Fruit fly (Drosophila melanogaster) whole organism, embryonic: ENCODE results near the gene CG5853.
A peak's percentile ranks its signal among the peaks of the same experiment; 100 is the strongest.

ENCODE experiments used
- Aef1 ChIP-seq: fragments of 200-800 bp; sonication (Bioruptor generic); IDR thresholded peaks from 3 replicates; pipeline ENCODE4 v1.3.6; 2022; ENCODE audit warnings: missing biosample characterization, missing genetic modification characterization
- B-H2 ChIP-seq: fragments of 200-800 bp; sonication (Bioruptor generic); optimal IDR thresholded peaks from 2 replicates; lab custom pipeline; 2018; ENCODE audit warnings: missing biosample characterization, mild to moderate bottlenecking, missing genetic modification characterization
- Bgb ChIP-seq: fragments of 200-800 bp; sonication (Bioruptor generic); IDR thresholded peaks from 2 replicates; pipeline ENCODE4 v1.3.6; 2022; ENCODE audit warnings: missing biosample characterization, missing genetic modification characterization; ENCODE audit not compliant: partially characterized antibody
- CG10147 ChIP-seq: fragments of 200-800 bp; sonication (Bioruptor generic); optimal IDR thresholded peaks from 2 replicates; lab custom pipeline; 2019; ENCODE audit warnings: missing biosample characterization, mild to moderate bottlenecking, missing genetic modification characterization, moderate library complexity
- CG10565 ChIP-seq: fragments of 200-800 bp; sonication (Bioruptor generic); optimal IDR thresholded peaks from 3 replicates; lab custom pipeline; 2016; ENCODE audit warnings: missing biosample characterization, mild to moderate bottlenecking, missing genetic modification characterization
- CG10959 ChIP-seq: fragments of 200-800 bp; sonication (Bioruptor generic); IDR thresholded peaks from 2 replicates; pipeline ENCODE4 v1.3.6; 2022; ENCODE audit warnings: missing biosample characterization, missing genetic modification characterization
- CG12155 ChIP-seq: fragments of 200-800 bp; sonication (Bioruptor generic); optimal IDR thresholded peaks from 3 replicates; lab custom pipeline; 2016; ENCODE audit warnings: missing biosample characterization, missing genetic modification characterization
- CG1603 ChIP-seq: fragments of 200-800 bp; sonication (Bioruptor generic); optimal IDR thresholded peaks from 2 replicates; lab custom pipeline; 2019; ENCODE audit warnings: missing biosample characterization, mild to moderate bottlenecking, missing genetic modification characterization, moderate library complexity
- CG17361 ChIP-seq: fragments of 200-800 bp; sonication (Bioruptor generic); IDR thresholded peaks from 3 replicates; pipeline ENCODE4 v1.3.6; 2022; ENCODE audit warnings: missing biosample characterization, missing genetic modification characterization
- CG33557 ChIP-seq: fragments of 200-800 bp; sonication (Bioruptor generic); optimal IDR thresholded peaks from 2 replicates; lab custom pipeline; 2019; ENCODE audit warnings: missing biosample characterization, mild to moderate bottlenecking, missing genetic modification characterization, moderate library complexity
- CG3726 ChIP-seq: fragments of 200-800 bp; sonication (Bioruptor generic); IDR thresholded peaks from 3 replicates; pipeline ENCODE4, ENCODE4 v1.3.6; 2022; ENCODE audit warnings: missing biosample characterization, missing genetic modification characterization
- CG4404 ChIP-seq: fragments of 200-800 bp; sonication (Bioruptor generic); IDR thresholded peaks from 2 replicates; pipeline ENCODE4 v1.3.6; 2022; ENCODE audit warnings: missing biosample characterization, missing genetic modification characterization
- CG6813 ChIP-seq: fragments of 200-800 bp; sonication (Bioruptor generic); optimal IDR thresholded peaks from 2 replicates; lab custom pipeline; 2017; ENCODE audit warnings: missing biosample characterization, missing genetic modification characterization, mild to moderate bottlenecking, moderate library complexity, missing genetic modification reagents
- CG7357 ChIP-seq: fragments of 200-800 bp; sonication (Bioruptor generic); IDR thresholded peaks from 3 replicates; pipeline ENCODE4 v1.3.6; 2022; ENCODE audit warnings: missing biosample characterization, missing genetic modification characterization
- CG7786 ChIP-seq: fragments of 200-800 bp; sonication (Bioruptor generic); optimal IDR thresholded peaks from 2 replicates; lab custom pipeline; 2016; ENCODE audit warnings: missing biosample characterization, missing genetic modification characterization
- CG8388 ChIP-seq: fragments of 200-800 bp; sonication (Bioruptor generic); optimal IDR thresholded peaks from 2 replicates; lab custom pipeline; 2019; ENCODE audit warnings: missing biosample characterization, mild to moderate bottlenecking, missing genetic modification characterization, moderate library complexity
- CG8478 ChIP-seq: fragments of >200 bp; optimal IDR thresholded peaks from 2 replicates; lab custom pipeline; 2018
- CG8924 ChIP-seq: fragments of 200-800 bp; optimal IDR thresholded peaks from 3 replicates; lab custom pipeline; 2019; ENCODE audit warnings: missing biosample characterization, mild to moderate bottlenecking, missing genetic modification characterization, moderate library complexity
- CG9215 ChIP-seq: fragments of 200-800 bp; sonication (Bioruptor generic); IDR thresholded peaks from 2 replicates; pipeline ENCODE4 v1.3.6; 2022; ENCODE audit warnings: missing biosample characterization, missing genetic modification characterization
- CG9876 ChIP-seq: fragments of 200-800 bp; sonication (Bioruptor generic); optimal IDR thresholded peaks from 2 replicates; lab custom pipeline; 2016; ENCODE audit warnings: missing biosample characterization, missing genetic modification characterization
- CkIIα-i1 ChIP-seq: fragments of 200-800 bp; sonication (Bioruptor generic); IDR thresholded peaks from 2 replicates; pipeline ENCODE4 v1.3.6; 2022; ENCODE audit warnings: missing biosample characterization, missing genetic modification characterization
- Drgx ChIP-seq: fragments of 200-800 bp; sonication (Bioruptor generic); IDR thresholded peaks from 2 replicates; pipeline ENCODE4 v1.3.6; 2022; ENCODE audit warnings: missing biosample characterization, missing genetic modification characterization
- Gsc ChIP-seq: fragments of 200-800 bp; sonication (Bioruptor generic); IDR thresholded peaks from 2 replicates; pipeline ENCODE4 v1.3.6; 2022; ENCODE audit warnings: missing biosample characterization, missing genetic modification characterization
- HLH54F ChIP-seq: fragments of 200-800 bp; sonication (Bioruptor generic); optimal IDR thresholded peaks from 3 replicates; lab custom pipeline; 2016; ENCODE audit warnings: missing biosample characterization, missing genetic modification characterization
- Lhr ChIP-seq: fragments of 200-800 bp; sonication (Bioruptor generic); optimal IDR thresholded peaks from 3 replicates; lab custom pipeline; 2017; ENCODE audit warnings: mild to moderate bottlenecking, missing biosample characterization, missing genetic modification reagents, missing genetic modification characterization
- NFAT ChIP-seq: fragments of 200-800 bp; sonication (Bioruptor generic); IDR thresholded peaks from 2 replicates; pipeline ENCODE4 v1.3.6; 2022; ENCODE audit warnings: missing biosample characterization, missing genetic modification characterization
- Oli ChIP-seq: fragments of 200-800 bp; sonication (Bioruptor generic); optimal IDR thresholded peaks from 2 replicates; lab custom pipeline; 2018; ENCODE audit warnings: missing biosample characterization, mild to moderate bottlenecking, missing genetic modification characterization, moderate library complexity
- Spps ChIP-seq: fragments of 200-800 bp; sonication (Bioruptor generic); optimal IDR thresholded peaks from 2 replicates; lab custom pipeline; 2018; ENCODE audit warnings: missing biosample characterization, mild to moderate bottlenecking, missing genetic modification characterization
- Stat92E ChIP-seq, 3 experiments: fragments of >200 bp in 2 of 3; fragments of 200-800 bp in 1 of 3; sonication (Bioruptor generic) in 1 of 3; optimal IDR thresholded peaks; 2 replicates each; lab custom pipeline; 2017 to 2019; ENCODE audit warnings: missing biosample characterization in 3 of 3, missing genetic modification characterization in 3 of 3, mild to moderate bottlenecking in 1 of 3, moderate library complexity in 1 of 3
- ab ChIP-seq: fragments of 200-800 bp; sonication (Bioruptor generic); optimal IDR thresholded peaks from 2 replicates; lab custom pipeline; 2016; ENCODE audit warnings: missing biosample characterization, missing genetic modification characterization
- ac ChIP-seq: fragments of 200-800 bp; sonication (Bioruptor generic); optimal IDR thresholded peaks from 3 replicates; lab custom pipeline; 2017; ENCODE audit warnings: missing biosample characterization, mild to moderate bottlenecking, missing genetic modification characterization
- ase ChIP-seq: fragments of 200-800 bp; sonication (Bioruptor generic); IDR thresholded peaks from 3 replicates; pipeline ENCODE4 v1.3.6; 2022; ENCODE audit warnings: missing biosample characterization, missing genetic modification characterization
- bab2 ChIP-seq: fragments of 200-800 bp; sonication (Bioruptor generic); optimal IDR thresholded peaks from 2 replicates; lab custom pipeline; 2016; ENCODE audit warnings: missing biosample characterization, missing genetic modification characterization
- bsh ChIP-seq, 2 experiments: fragments of 200-800 bp; sonication (Bioruptor generic); optimal IDR thresholded peaks; 2 replicates each; lab custom pipeline; 2017 to 2018; ENCODE audit warnings: mild to moderate bottlenecking in 2 of 2, missing biosample characterization in 2 of 2, missing genetic modification characterization in 2 of 2, moderate library complexity in 1 of 2
- cad ChIP-seq: fragments of >200 bp; optimal IDR thresholded peaks from 2 replicates; lab custom pipeline; 2017; ENCODE audit warnings: missing biosample characterization, missing genetic modification characterization
- danr ChIP-seq: fragments of 200-800 bp; sonication (Bioruptor generic); IDR thresholded peaks from 2 replicates; pipeline ENCODE4 v1.3.6; 2022; ENCODE audit warnings: missing biosample characterization, missing genetic modification characterization
- esg ChIP-seq: fragments of 200-800 bp; sonication (Bioruptor generic); conservative IDR thresholded peaks from 2 replicates; pipeline ENCODE4 v1.3.6; 2022; ENCODE audit warnings: missing biosample characterization, missing genetic modification characterization
- fd102C ChIP-seq: fragments of 200-800 bp; sonication (Bioruptor generic); optimal IDR thresholded peaks from 2 replicates; lab custom pipeline; 2018; ENCODE audit warnings: missing biosample characterization, mild to moderate bottlenecking, missing genetic modification characterization, moderate library complexity
- fu2 ChIP-seq: fragments of 200-800 bp; sonication (Bioruptor generic); optimal IDR thresholded peaks from 2 replicates; lab custom pipeline; 2016; ENCODE audit warnings: missing biosample characterization, missing genetic modification characterization
- gce ChIP-seq: fragments of 200-800 bp; sonication (Bioruptor generic); IDR thresholded peaks from 3 replicates; pipeline ENCODE4 v1.3.6; 2022; ENCODE audit warnings: missing biosample characterization, missing genetic modification characterization
- jigr1 ChIP-seq: fragments of 200-800 bp; sonication (Bioruptor generic); IDR thresholded peaks from 3 replicates; pipeline ENCODE4 v1.3.6; 2022; ENCODE audit warnings: missing biosample characterization, missing genetic modification characterization
- mam ChIP-seq: fragments of 200-800 bp; sonication (Bioruptor generic); optimal IDR thresholded peaks from 3 replicates; lab custom pipeline; 2016; ENCODE audit warnings: missing biosample characterization, missing genetic modification characterization
- schlank ChIP-seq: fragments of 200-800 bp; sonication (Bioruptor generic); optimal IDR thresholded peaks from 2 replicates; lab custom pipeline; 2018; ENCODE audit warnings: missing biosample characterization, mild to moderate bottlenecking, missing genetic modification characterization
- sna ChIP-seq: fragments of 200-800 bp; sonication (Bioruptor generic); IDR thresholded peaks from 2 replicates; pipeline ENCODE4 v1.3.6; 2022; ENCODE audit warnings: missing biosample characterization, missing genetic modification characterization; ENCODE audit not compliant: partially characterized antibody
- sqz ChIP-seq: fragments of 200-800 bp; sonication (Bioruptor generic); optimal IDR thresholded peaks from 3 replicates; lab custom pipeline; 2018; ENCODE audit warnings: missing biosample characterization, mild to moderate bottlenecking, missing genetic modification characterization
- stc ChIP-seq: fragments of 200-800 bp; sonication (Bioruptor generic); IDR thresholded peaks from 2 replicates; pipeline ENCODE4 v1.3.6; 2022; ENCODE audit warnings: missing biosample characterization, missing genetic modification characterization
- tgo ChIP-seq: fragments of 200-800 bp; sonication (Bioruptor generic); IDR thresholded peaks from 3 replicates; pipeline ENCODE4 v1.3.6; 2022; ENCODE audit warnings: missing biosample characterization, missing genetic modification characterization
- tin ChIP-seq: fragments of 200-800 bp; sonication (Bioruptor generic); optimal IDR thresholded peaks from 3 replicates; lab custom pipeline; 2016; ENCODE audit warnings: missing biosample characterization, missing genetic modification characterization
- wek ChIP-seq: fragments of 200-800 bp; sonication (Bioruptor generic); optimal IDR thresholded peaks from 3 replicates; lab custom pipeline; 2018; ENCODE audit warnings: missing biosample characterization, mild to moderate bottlenecking, missing genetic modification characterization, moderate library complexity
- z ChIP-seq: fragments of 200-800 bp; sonication (Bioruptor generic); IDR thresholded peaks from 3 replicates; pipeline ENCODE4 v1.3.6; 2022; ENCODE audit warnings: missing biosample characterization, missing genetic modification characterization

The CG5853 gene

dm6 chr2L:9984078-9984772 lies 36.8 kb upstream of the CG5853 start, which contains the start of gene bib (continued):
- peak; percentile 37 for TF ChIP-seq CG1603
- peak; percentile 85 for TF ChIP-seq CG4404 (GFP tag; lab: Robert Waterston, UW)
- no peak for TF ChIP-seq CG3726 (GFP tag; lab: Robert Waterston, UW)
- TF ChIP-seq CG10147 (GFP tag; lab: Kevin White, UChicago): peak; percentile 74
- TF ChIP-seq B-H2 (GFP tag; lab: Kevin White, UChicago): no peak
- TF ChIP-seq CG8388 (GFP tag; lab: Kevin White, UChicago): peak; percentile 87
- peak; percentile 4 for TF ChIP-seq CG7786
- TF ChIP-seq CkIIα-i1: no peak
- peak in 1 of 3 experiments; percentile 80 for TF ChIP-seq Stat92E (GFP tag; optimal IDR thresholded peaks at IDR 0.05; lab: Kevin White, UChicago)
- peak; percentile 44 for TF ChIP-seq Aef1
- no peak for TF ChIP-seq Bgb (GFP tag; lab: Robert Waterston, UW)
- peak; percentile 57 for TF ChIP-seq CG9215 (GFP tag; lab: Robert Waterston, UW)
- TF ChIP-seq CG9876 (GFP tag; lab: Kevin White, UChicago): no peak
- peak; percentile 38; the same call in 1 of the 3 replicates for TF ChIP-seq CG7357
- peak; percentile 85 for TF ChIP-seq tin
- peak; percentile 56; the same call in 1 of the 2 replicates for TF ChIP-seq danr (GFP tag; lab: Robert Waterston, UW)
- TF ChIP-seq sna (GFP tag; lab: Robert Waterston, UW): no peak
- TF ChIP-seq Gsc (GFP tag; lab: Robert Waterston, UW): no peak
- peak; percentile 36; the same call in 1 of the 3 replicates for TF ChIP-seq z (GFP tag; lab: Robert Waterston, UW)
- TF ChIP-seq bsh (GFP tag; optimal IDR thresholded peaks at IDR 0.05; lab: Kevin White, UChicago): peak; percentile 70 to 89
- no peak for TF ChIP-seq cad (GFP tag; lab: Kevin White, UChicago)
- TF ChIP-seq CG12155 (GFP tag; lab: Kevin White, UChicago): peak; percentile 73
- TF ChIP-seq CG8924 (tag; lab: Kevin White, UChicago): peak; percentile 94
- peak; percentile 81 for TF ChIP-seq ac (GFP tag; lab: Kevin White, UChicago)
- peak; percentile 87 for TF ChIP-seq CG6813 (GFP tag; lab: Kevin White, UChicago)
- 0 out of 3 replicates have a peak, but pooled peaks have one; percentile 15 for TF ChIP-seq jigr1
- TF ChIP-seq sqz (GFP tag; lab: Kevin White, UChicago): peak; percentile 78
- TF ChIP-seq gce: no peak; the same call in 2 of the 3 replicates
- TF ChIP-seq CG10959 (GFP tag; lab: Robert Waterston, UW): peak; percentile 79
- no peak for TF ChIP-seq CG8478
- no peak for TF ChIP-seq ab (GFP tag; lab: Kevin White, UChicago)
- TF ChIP-seq fd102C (GFP tag; lab: Kevin White, UChicago): peak; percentile 78
- no peak for TF ChIP-seq fu2 (GFP tag; lab: Kevin White, UChicago)
- 0 out of 3 replicates have a peak, but pooled peaks have one; percentile 61 for TF ChIP-seq ase (GFP tag; lab: Robert Waterston, UW)
- peak; percentile 88 for TF ChIP-seq CG33557 (GFP tag; lab: Kevin White, UChicago)
- peak; percentile 95 for TF ChIP-seq CG17361 (GFP tag; lab: Robert Waterston, UW)
- TF ChIP-seq HLH54F (GFP tag; lab: Kevin White, UChicago): peak; percentile 19
- peak; percentile 67 for TF ChIP-seq Spps
- TF ChIP-seq wek: no peak
- no peak for TF ChIP-seq schlank (tag; lab: Kevin White, UChicago)
- TF ChIP-seq mam: peak; percentile 4
- TF ChIP-seq esg (GFP tag; lab: Robert Waterston, UW): peak; percentile 60
- peak; percentile 72 for TF ChIP-seq Drgx
- TF ChIP-seq NFAT: no peak
- TF ChIP-seq Oli: peak; percentile 84
- TF ChIP-seq bab2: no peak
- TF ChIP-seq Lhr (GFP tag; lab: Kevin White, UChicago): peak; percentile 71
- TF ChIP-seq stc (GFP tag; lab: Robert Waterston, UW): peak; percentile 68
- TF ChIP-seq CG10565 (GFP tag; lab: Kevin White, UChicago): peak; percentile 34
- peak; percentile 58 for TF ChIP-seq tgo (GFP tag; lab: Robert Waterston, UW)
